Fruit fly (Drosophila melanogaster) whole organism, embryonic: ENCODE measurements around the gene Cyp309a2.

Experiments
- Awh ChIP-seq: fragments of 200-800 bp; sonication (Bioruptor generic); IDR thresholded peaks from 2 replicates; pipeline ENCODE4, ENCODE4 v1.3.6; 2022; ENCODE audit warnings: missing biosample characterization, missing genetic modification characterization
- Bgb ChIP-seq: fragments of 200-800 bp; sonication (Bioruptor generic); IDR thresholded peaks from 2 replicates; pipeline ENCODE4 v1.3.6; 2022; ENCODE audit warnings: missing biosample characterization, missing genetic modification characterization; ENCODE audit not compliant: partially characterized antibody
- CG10267 ChIP-seq: fragments of 200-800 bp; sonication (Bioruptor generic); optimal IDR thresholded peaks from 2 replicates; lab custom pipeline; 2018; ENCODE audit warnings: missing biosample characterization, mild to moderate bottlenecking, missing genetic modification characterization, moderate library complexity
- CG11695 ChIP-seq: fragments of 200-800 bp; sonication (Bioruptor generic); IDR thresholded peaks from 3 replicates; pipeline ENCODE4 v1.3.6; 2022; ENCODE audit warnings: missing biosample characterization, missing genetic modification characterization
- CG13287 ChIP-seq: fragments of 200-800 bp; sonication (Bioruptor generic); IDR thresholded peaks from 2 replicates; pipeline ENCODE4 v1.3.6; 2022; ENCODE audit warnings: missing biosample characterization, missing genetic modification characterization; ENCODE audit not compliant: partially characterized antibody
- CG14710 ChIP-seq: fragments of 200-800 bp; sonication (Bioruptor generic); optimal IDR thresholded peaks from 3 replicates; lab custom pipeline; 2019; ENCODE audit warnings: missing biosample characterization, mild to moderate bottlenecking, missing genetic modification characterization, moderate library complexity
- CG15514 ChIP-seq: fragments of 200-800 bp; sonication (Bioruptor generic); optimal IDR thresholded peaks from 3 replicates; lab custom pipeline; 2017; ENCODE audit warnings: missing biosample characterization, missing genetic modification characterization, mild to moderate bottlenecking, moderate library complexity, missing genetic modification reagents
- CG15601 ChIP-seq: fragments of 200-800 bp; sonication (Bioruptor generic); optimal IDR thresholded peaks from 3 replicates; lab custom pipeline; 2019; ENCODE audit warnings: missing biosample characterization, mild to moderate bottlenecking, missing genetic modification characterization, moderate library complexity
- CG1603 ChIP-seq: fragments of 200-800 bp; sonication (Bioruptor generic); optimal IDR thresholded peaks from 2 replicates; lab custom pipeline; 2019; ENCODE audit warnings: missing biosample characterization, mild to moderate bottlenecking, missing genetic modification characterization, moderate library complexity
- CG18011 ChIP-seq: fragments of 200-800 bp; sonication (Bioruptor generic); optimal IDR thresholded peaks from 2 replicates; lab custom pipeline; 2017; ENCODE audit warnings: missing biosample characterization, missing genetic modification characterization, mild to moderate bottlenecking, moderate library complexity, missing genotype
- CG18619 ChIP-seq: fragments of 200-800 bp; sonication (Bioruptor generic); optimal IDR thresholded peaks from 3 replicates; lab custom pipeline; 2017; ENCODE audit warnings: missing biosample characterization, mild to moderate bottlenecking, missing genetic modification characterization
- CG2116 ChIP-seq: fragments of 200-800 bp; sonication (Bioruptor generic); optimal IDR thresholded peaks from 3 replicates; lab custom pipeline; 2018; ENCODE audit warnings: missing biosample characterization, mild to moderate bottlenecking, missing genetic modification characterization
- CG2199 ChIP-seq: fragments of 200-800 bp; sonication (Bioruptor generic); IDR thresholded peaks from 3 replicates; pipeline ENCODE4 v1.3.6; 2022; ENCODE audit warnings: missing biosample characterization, missing genetic modification characterization
- CG2875 ChIP-seq: fragments of 200-800 bp; sonication (Bioruptor generic); optimal IDR thresholded peaks from 2 replicates; lab custom pipeline; 2017; ENCODE audit warnings: missing biosample characterization, mild to moderate bottlenecking, missing genetic modification characterization, missing genetic modification reagents
- CG33557 ChIP-seq: fragments of 200-800 bp; sonication (Bioruptor generic); optimal IDR thresholded peaks from 2 replicates; lab custom pipeline; 2019; ENCODE audit warnings: missing biosample characterization, mild to moderate bottlenecking, missing genetic modification characterization, moderate library complexity
- CG4328 ChIP-seq: fragments of 200-800 bp; sonication (Bioruptor generic); optimal IDR thresholded peaks from 3 replicates; lab custom pipeline; 2017; ENCODE audit warnings: missing biosample characterization, missing genetic modification reagents, missing genetic modification characterization
- CG8281 ChIP-seq: fragments of 200-800 bp; sonication (Bioruptor generic); optimal IDR thresholded peaks from 2 replicates; lab custom pipeline; 2018; ENCODE audit warnings: missing biosample characterization, mild to moderate bottlenecking, missing genetic modification characterization, moderate library complexity
- CG8388 ChIP-seq: fragments of 200-800 bp; sonication (Bioruptor generic); optimal IDR thresholded peaks from 2 replicates; lab custom pipeline; 2019; ENCODE audit warnings: missing biosample characterization, mild to moderate bottlenecking, missing genetic modification characterization, moderate library complexity
- CTCF ChIP-seq: fragments of 200-800 bp; sonication (Bioruptor generic); optimal IDR thresholded peaks from 2 replicates; lab custom pipeline; 2017; ENCODE audit warnings: missing biosample characterization, mild to moderate bottlenecking, missing genetic modification characterization, moderate library complexity
- Chrac-16 ChIP-seq: fragments of 200-800 bp; sonication (Bioruptor generic); optimal IDR thresholded peaks from 3 replicates; lab custom pipeline; 2016; ENCODE audit warnings: missing biosample characterization, missing genetic modification characterization
- CoRest ChIP-seq: fragments of 200-800 bp; sonication (Bioruptor generic); optimal IDR thresholded peaks from 3 replicates; lab custom pipeline; 2018; ENCODE audit warnings: missing biosample characterization, mild to moderate bottlenecking, missing genetic modification characterization, moderate library complexity
- Dll ChIP-seq: fragments of 200-800 bp; sonication (Bioruptor generic); IDR thresholded peaks from 4 replicates; pipeline ENCODE4 v1.3.6; 2022; ENCODE audit warnings: missing biosample characterization, missing genetic modification characterization; ENCODE audit not compliant: partially characterized antibody
- Dp ChIP-seq: fragments of 200-800 bp; sonication (Bioruptor generic); optimal IDR thresholded peaks from 2 replicates; lab custom pipeline; 2018; ENCODE audit warnings: missing biosample characterization, mild to moderate bottlenecking, missing genetic modification characterization, moderate library complexity
- Dref ChIP-seq: fragments of 200-800 bp; sonication (Bioruptor generic); IDR thresholded peaks from 2 replicates; pipeline ENCODE4 v1.3.6; 2022; ENCODE audit warnings: missing biosample characterization, missing genetic modification characterization
- E2f2 ChIP-seq: fragments of 200-800 bp; sonication (Bioruptor generic); IDR thresholded peaks from 2 replicates; pipeline ENCODE4 v1.3.6; 2022; ENCODE audit warnings: missing biosample characterization, missing genetic modification characterization
- Elba2 ChIP-seq: fragments of 200-800 bp; sonication (Bioruptor generic); optimal IDR thresholded peaks from 3 replicates; lab custom pipeline; 2016; ENCODE audit warnings: missing biosample characterization, missing genetic modification characterization
- Fer1 ChIP-seq: fragments of 200-800 bp; sonication (Bioruptor generic); optimal IDR thresholded peaks from 2 replicates; lab custom pipeline; 2017; ENCODE audit warnings: missing biosample characterization, mild to moderate bottlenecking, missing genetic modification characterization
- Hsf ChIP-seq: fragments of 200-800 bp; sonication (Bioruptor generic); optimal IDR thresholded peaks from 3 replicates; lab custom pipeline; 2016; ENCODE audit warnings: missing biosample characterization, missing genetic modification characterization
- Mes4 ChIP-seq: fragments of 200-800 bp; sonication (Bioruptor generic); optimal IDR thresholded peaks from 2 replicates; lab custom pipeline; 2016; ENCODE audit warnings: missing biosample characterization, missing genetic modification characterization
- Myb ChIP-seq: fragments of 200-800 bp; sonication (Bioruptor generic); optimal IDR thresholded peaks from 2 replicates; lab custom pipeline; 2016; ENCODE audit warnings: missing biosample characterization, missing genetic modification characterization
- NfI ChIP-seq: fragments of 200-800 bp; sonication (Bioruptor generic); optimal IDR thresholded peaks from 3 replicates; lab custom pipeline; 2018; ENCODE audit warnings: missing biosample characterization, mild to moderate bottlenecking, missing genetic modification characterization, moderate library complexity
- Pdp1 ChIP-seq, 2 experiments: fragments of 200-800 bp; sonication (Bioruptor generic); optimal IDR thresholded peaks; 3 replicates each; lab custom pipeline; 2016; ENCODE audit warnings: missing biosample characterization in 2 of 2, missing genetic modification characterization in 2 of 2, mild to moderate bottlenecking in 1 of 2, moderate library complexity in 1 of 2
- Scr ChIP-seq: fragments of 200-800 bp; sonication (Bioruptor generic); IDR thresholded peaks from 2 replicates; pipeline ENCODE4 v1.3.6; 2022; ENCODE audit warnings: missing biosample characterization, missing genetic modification characterization; ENCODE audit not compliant: partially characterized antibody
- Sry-δ ChIP-seq: fragments of 200-800 bp; sonication (Bioruptor generic); optimal IDR thresholded peaks from 2 replicates; lab custom pipeline; 2016; ENCODE audit warnings: missing biosample characterization, missing genetic modification characterization
- YL-1 ChIP-seq: fragments of 200-800 bp; sonication (Bioruptor generic); optimal IDR thresholded peaks from 3 replicates; lab custom pipeline; 2017; ENCODE audit warnings: missing biosample characterization, mild to moderate bottlenecking, missing genetic modification characterization
- amos ChIP-seq: fragments of 200-800 bp; sonication (Bioruptor generic); IDR thresholded peaks from 2 replicates; pipeline ENCODE4 v1.3.6; 2022; ENCODE audit warnings: missing biosample characterization, missing genetic modification characterization; ENCODE audit not compliant: partially characterized antibody
- bowl ChIP-seq: fragments of 200-800 bp; sonication (Bioruptor generic); IDR thresholded peaks from 2 replicates; pipeline ENCODE4 v1.3.6; 2022; ENCODE audit warnings: missing biosample characterization, missing genetic modification characterization
- chif ChIP-seq, 2 experiments: fragments of 200-800 bp; sonication (Bioruptor generic); optimal IDR thresholded peaks; 3 replicates each; lab custom pipeline; 2016; ENCODE audit warnings: missing biosample characterization in 2 of 2, missing genetic modification characterization in 2 of 2
- dimm ChIP-seq: fragments of 200-800 bp; sonication (Bioruptor generic); IDR thresholded peaks from 2 replicates; pipeline ENCODE4 v1.3.6; 2022; ENCODE audit warnings: missing biosample characterization, missing genetic modification characterization
- dm ChIP-seq: fragments of 200-800 bp; sonication (Bioruptor generic); optimal IDR thresholded peaks from 3 replicates; lab custom pipeline; 2016; ENCODE audit warnings: missing biosample characterization, missing genetic modification characterization
- gfzf ChIP-seq: fragments of 200-800 bp; sonication (Bioruptor generic); optimal IDR thresholded peaks from 2 replicates; lab custom pipeline; 2016; ENCODE audit warnings: missing biosample characterization, mild to moderate bottlenecking, missing genetic modification characterization, moderate library complexity
- odd ChIP-seq: fragments of 200-800 bp; sonication (Bioruptor generic); optimal IDR thresholded peaks from 2 replicates; lab custom pipeline; 2017; ENCODE audit warnings: missing biosample characterization, mild to moderate bottlenecking, missing genetic modification characterization
- pzg ChIP-seq: fragments of 200-800 bp; sonication (Bioruptor generic); optimal IDR thresholded peaks from 3 replicates; lab custom pipeline; 2018; ENCODE audit warnings: missing biosample characterization, mild to moderate bottlenecking, missing genetic modification characterization, moderate library complexity
- ranshi ChIP-seq: fragments of 200-800 bp; sonication (Bioruptor generic); IDR thresholded peaks from 2 replicates; pipeline ENCODE4 v1.3.6; 2022; ENCODE audit warnings: missing biosample characterization, missing genetic modification characterization
- row ChIP-seq: fragments of 200-800 bp; sonication (Bioruptor generic); IDR thresholded peaks from 3 replicates; pipeline ENCODE4 v1.3.6; 2022; ENCODE audit warnings: missing biosample characterization, missing genetic modification characterization
- sens ChIP-seq: fragments of 200-800 bp; sonication (Bioruptor generic); peaks from one replicate; lab custom pipeline; 2016; ENCODE audit warnings: missing biosample characterization, missing genetic modification characterization
- stwl ChIP-seq: fragments of 200-800 bp; sonication (Bioruptor generic); optimal IDR thresholded peaks from 3 replicates; lab custom pipeline; 2018; ENCODE audit warnings: missing biosample characterization, mild to moderate bottlenecking, missing genetic modification characterization, moderate library complexity
- tin ChIP-seq: fragments of 200-800 bp; sonication (Bioruptor generic); optimal IDR thresholded peaks from 3 replicates; lab custom pipeline; 2016; ENCODE audit warnings: missing biosample characterization, missing genetic modification characterization
- tll ChIP-seq, 2 experiments: fragments of 200-800 bp in 1 of 2; fragments of >200 bp in 1 of 2; sonication (Bioruptor generic) in 1 of 2; optimal IDR thresholded peaks; 2 replicates each; lab custom pipeline; 2017 to 2019; ENCODE audit warnings: missing biosample characterization in 2 of 2, missing genetic modification characterization in 2 of 2, mild to moderate bottlenecking in 1 of 2, moderate library complexity in 1 of 2

Gene Cyp309a2

dm6 chr2L:2574717-2575273, 2.0 kb upstream of the Cyp309a2 start, which contains the start of the genes Rad1 and Sws1:
Rad1 (minus strand) TSS chr2L:2575052.
Sws1 (minus strand) TSS chr2L:2575052.
- TF ChIP-seq tll (GFP tag; optimal IDR thresholded peaks at IDR 0.05; lab: Kevin White, UChicago) (peak in 1 of 2 experiments; percentile 66), CG13287 (GFP tag; lab: Robert Waterston, UW) (peak; percentile 35; the same call in 1 of the 2 replicates), NfI (GFP tag; lab: Kevin White, UChicago) (no peak), Dll (GFP tag; lab: Robert Waterston, UW) (peak; percentile 34; the same call in 1 of the 4 replicates), pzg (GFP tag; lab: Kevin White, UChicago) (peak; percentile 72), Elba2 (GFP tag; lab: Kevin White, UChicago) (peak; percentile 83), dimm (GFP tag; lab: Robert Waterston, UW) (no peak), E2f2 (GFP tag; lab: Robert Waterston, UW) (peak; percentile 95), CG14710 (tag; lab: Kevin White, UChicago) (peak; percentile 24), CG15514 (GFP tag; lab: Kevin White, UChicago) (peak; percentile 65), YL-1 (GFP tag; lab: Kevin White, UChicago) (no peak), CG18011 (GFP tag; lab: Kevin White, UChicago) (peak; percentile 91), CG11695 (GFP tag; lab: Robert Waterston, UW) (no peak), sens (GFP tag; lab: Kevin White, UChicago) (peak; percentile 46), ranshi (GFP tag; lab: Robert Waterston, UW) (peak; percentile 95), bowl (no peak), Hsf (no peak), tin (GFP tag; lab: Kevin White, UChicago) (no peak), odd (no peak), Dp (peak; percentile 92), amos (GFP tag; lab: Robert Waterston, UW) (0 out of 2 replicates have a peak, but pooled peaks have one; percentile 12), Dref (peak; percentile 43; the same call in 1 of the 2 replicates), chif (GFP tag; optimal IDR thresholded peaks at IDR 0.05; lab: Kevin White, UChicago) (no peak), Myb (GFP tag; lab: Kevin White, UChicago) (peak; percentile 6), Awh (GFP tag; lab: Robert Waterston, UW) (no peak), CG2116 (peak; percentile 32), Pdp1 (GFP tag; optimal IDR thresholded peaks at IDR 0.05; lab: Kevin White, UChicago) (peak in 1 of 2 experiments; percentile 57), CG18619 (no peak), CG8388 (GFP tag; lab: Kevin White, UChicago) (no peak), Scr (GFP tag; lab: Robert Waterston, UW) (0 out of 2 replicates have a peak, but pooled peaks have one; percentile 21), CG2199 (no peak), Bgb (GFP tag; lab: Robert Waterston, UW) (peak; percentile 20; the same call in 1 of the 2 replicates), Mes4 (GFP tag; lab: Kevin White, UChicago) (no peak), dm (GFP tag; lab: Kevin White, UChicago) (no peak), stwl (tag; lab: Kevin White, UChicago) (peak; percentile 68), CoRest (tag; lab: Kevin White, UChicago) (peak; percentile 0), Chrac-16 (GFP tag; lab: Kevin White, UChicago) (no peak), CG1603 (peak; percentile 62), CG4328 (GFP tag; lab: Kevin White, UChicago) (no peak), row (no peak), CG2875 (GFP tag; lab: Kevin White, UChicago) (no peak), gfzf (GFP tag; lab: Kevin White, UChicago) (peak; percentile 31), CG33557 (GFP tag; lab: Kevin White, UChicago) (no peak), Fer1 (GFP tag; lab: Kevin White, UChicago) (no peak), CG10267 (tag; lab: Kevin White, UChicago) (peak; percentile 55), Sry-δ (GFP tag; lab: Kevin White, UChicago) (peak; percentile 5), CG8281 (no peak), CTCF (GFP tag; lab: Kevin White, UChicago) (peak; percentile 57), CG15601 (tag; lab: Kevin White, UChicago) (no peak)
